Fruit fly (Drosophila melanogaster): Measurements from ENCODE around the gene CG12375.
A peak's percentile ranks its signal among the peaks of the same experiment; 100 is the strongest.

Gene CG12375

DNA sequence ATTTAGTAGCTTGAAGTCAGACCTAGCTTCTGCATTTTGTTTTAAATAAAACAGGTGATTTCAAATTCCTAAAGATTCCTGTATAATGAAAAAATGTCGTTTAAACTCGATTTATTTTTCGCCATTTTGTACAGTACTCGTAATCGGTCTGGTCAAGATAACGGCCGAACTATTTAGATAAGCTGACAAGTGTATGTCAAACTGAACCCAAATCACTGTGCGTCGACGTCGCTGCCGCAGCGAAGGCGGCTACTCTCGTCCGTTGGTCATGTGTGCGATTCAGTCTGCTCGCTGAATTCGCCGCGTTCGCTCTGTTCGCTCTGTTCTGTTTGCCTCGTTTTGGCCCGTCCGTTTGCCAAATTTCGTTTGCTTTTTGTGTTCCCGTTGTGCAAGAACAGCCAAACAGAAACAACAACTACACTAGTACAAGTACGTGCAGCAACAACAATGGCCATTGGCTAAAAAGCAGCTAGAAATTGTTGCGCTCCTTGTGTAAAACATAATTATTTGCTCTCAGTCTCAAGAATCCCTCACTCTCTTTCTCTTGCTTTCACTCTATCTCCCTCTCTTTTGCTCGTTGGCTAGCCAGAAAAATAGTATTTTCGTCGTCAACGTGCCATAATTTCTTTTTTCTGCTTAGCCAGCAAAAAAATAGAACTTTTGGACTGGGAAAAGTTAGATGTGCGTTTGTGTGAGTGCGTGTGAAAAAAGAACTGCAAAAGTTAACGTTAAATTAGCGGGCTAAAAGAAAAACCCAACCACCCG, 38.5 kb downstream of the CG12375 start:
- peak; percentile 44 for TF ChIP-seq br (GFP tag; optimal IDR thresholded peaks at IDR 0.05)
- no peak for TF ChIP-seq Myc (optimal IDR thresholded peaks at IDR 0.05)
- peak; percentile 8 for TF ChIP-seq Sp1 (GFP tag; optimal IDR thresholded peaks at IDR 0.05)
- peak; percentile 34 for TF ChIP-seq ey (GFP tag; optimal IDR thresholded peaks at IDR 0.05)
- TF ChIP-seq fru (GFP tag; optimal IDR thresholded peaks at IDR 0.05): peak; percentile 48
- peak; percentile 31 for TF ChIP-seq Dif (GFP tag; optimal IDR thresholded peaks at IDR 0.05; ENCODE audit: partially characterized antibody)
- peak; percentile 47 for TF ChIP-seq OdsH (GFP tag; optimal IDR thresholded peaks at IDR 0.05)
- peak; percentile 29 for TF ChIP-seq lola (GFP tag; optimal IDR thresholded peaks at IDR 0.05)
- TF ChIP-seq Vsx2 (GFP tag; optimal IDR thresholded peaks at IDR 0.05; ENCODE audit: partially characterized antibody): peak; percentile 39
- TF ChIP-seq h (GFP tag; optimal IDR thresholded peaks at IDR 0.05): peak; percentile 37
- TF ChIP-seq psq (GFP tag; optimal IDR thresholded peaks at IDR 0.05): no peak
- peak; percentile 45 for TF ChIP-seq rgr (GFP tag; optimal IDR thresholded peaks at IDR 0.05)
- peak; percentile 2 to 43 for TF ChIP-seq foxo (GFP tag; optimal IDR thresholded peaks at IDR 0.05)
- TF ChIP-seq woc (GFP tag; optimal IDR thresholded peaks at IDR 0.05): peak; percentile 7
- TF ChIP-seq sv (GFP tag; optimal IDR thresholded peaks at IDR 0.05): no peak

DNA sequence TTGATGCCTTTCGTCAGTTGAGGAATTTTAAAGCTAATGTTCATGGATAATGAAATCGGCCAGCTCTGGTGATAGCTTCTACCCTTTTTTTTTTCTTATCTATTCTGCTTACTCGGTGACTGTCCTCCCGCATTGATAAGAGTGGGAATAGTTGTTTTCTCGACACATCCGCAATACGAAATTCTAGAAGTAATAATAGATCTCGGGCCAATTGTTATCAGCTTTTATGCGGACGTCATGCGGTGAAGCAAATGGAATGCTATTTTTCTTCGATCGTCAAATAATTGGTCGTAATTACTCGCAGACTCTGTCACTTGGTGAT, 39.3 kb downstream of the CG12375 start:
- no peak for TF ChIP-seq dl (GFP tag; optimal IDR thresholded peaks at IDR 0.05; ENCODE audit: insufficient read depth in 1 of 2, partially characterized antibody in 2 of 2)
- no peak for TF ChIP-seq sage (GFP tag; optimal IDR thresholded peaks at IDR 0.05)
- TF ChIP-seq sv (GFP tag; optimal IDR thresholded peaks at IDR 0.05): no peak
- TF ChIP-seq HLH106 (tag; optimal IDR thresholded peaks at IDR 0.05): no peak
- no peak for TF ChIP-seq Myc (optimal IDR thresholded peaks at IDR 0.05)
- TF ChIP-seq h (GFP tag; optimal IDR thresholded peaks at IDR 0.05): no peak
- TF ChIP-seq Rel (GFP tag; optimal IDR thresholded peaks at IDR 0.05): no peak
- TF ChIP-seq Rel (tag; optimal IDR thresholded peaks at IDR 0.05): peak; percentile 16
- TF ChIP-seq usp (GFP tag; optimal IDR thresholded peaks at IDR 0.05): no peak

DNA sequence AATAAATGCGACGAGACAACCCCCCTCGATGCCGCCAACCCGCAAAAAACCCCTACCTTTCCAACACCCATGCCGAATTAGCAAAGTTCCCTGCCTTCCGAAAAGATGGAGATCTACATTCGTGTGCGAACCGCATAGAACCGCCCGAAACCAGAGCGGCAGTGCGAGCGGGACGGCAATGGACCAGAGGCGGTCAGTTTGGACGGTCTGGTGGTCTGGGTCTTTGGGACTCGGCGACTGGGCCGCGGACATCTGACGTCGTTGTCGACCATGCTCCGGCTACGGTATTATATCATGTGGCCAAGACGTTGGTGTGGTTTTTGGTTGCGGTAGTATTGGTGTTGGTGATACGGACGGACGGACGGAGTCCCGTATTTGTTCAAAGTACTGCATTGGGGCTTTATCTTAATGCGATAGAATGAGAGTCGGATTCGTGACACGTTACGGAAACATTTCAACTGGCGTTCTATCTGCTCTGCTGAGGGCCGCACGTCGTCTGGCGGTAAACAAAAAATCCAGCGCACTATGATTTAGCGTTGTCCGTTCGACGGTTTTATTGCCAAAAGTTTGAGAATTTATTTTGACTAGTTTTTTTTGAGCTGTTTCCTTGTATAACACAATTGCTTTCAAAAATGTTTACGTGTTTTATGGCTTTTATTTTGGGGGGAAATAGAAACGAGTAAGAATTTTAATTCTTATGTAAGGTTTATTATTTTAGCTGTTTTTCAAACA, 39.8 kb downstream of the CG12375 start:
- TF ChIP-seq Rel (GFP tag; optimal IDR thresholded peaks at IDR 0.05) (no peak), Rel (tag; optimal IDR thresholded peaks at IDR 0.05) (peak; percentile 3), sv (GFP tag; optimal IDR thresholded peaks at IDR 0.05) (no peak), HLH106 (tag; optimal IDR thresholded peaks at IDR 0.05) (peak; percentile 15), rgr (GFP tag; optimal IDR thresholded peaks at IDR 0.05) (peak; percentile 11), Hr78 (GFP tag; optimal IDR thresholded peaks at IDR 0.05) (no peak), h (GFP tag; optimal IDR thresholded peaks at IDR 0.05) (peak; percentile 25), br (GFP tag; optimal IDR thresholded peaks at IDR 0.05) (peak; percentile 19)

DNA sequence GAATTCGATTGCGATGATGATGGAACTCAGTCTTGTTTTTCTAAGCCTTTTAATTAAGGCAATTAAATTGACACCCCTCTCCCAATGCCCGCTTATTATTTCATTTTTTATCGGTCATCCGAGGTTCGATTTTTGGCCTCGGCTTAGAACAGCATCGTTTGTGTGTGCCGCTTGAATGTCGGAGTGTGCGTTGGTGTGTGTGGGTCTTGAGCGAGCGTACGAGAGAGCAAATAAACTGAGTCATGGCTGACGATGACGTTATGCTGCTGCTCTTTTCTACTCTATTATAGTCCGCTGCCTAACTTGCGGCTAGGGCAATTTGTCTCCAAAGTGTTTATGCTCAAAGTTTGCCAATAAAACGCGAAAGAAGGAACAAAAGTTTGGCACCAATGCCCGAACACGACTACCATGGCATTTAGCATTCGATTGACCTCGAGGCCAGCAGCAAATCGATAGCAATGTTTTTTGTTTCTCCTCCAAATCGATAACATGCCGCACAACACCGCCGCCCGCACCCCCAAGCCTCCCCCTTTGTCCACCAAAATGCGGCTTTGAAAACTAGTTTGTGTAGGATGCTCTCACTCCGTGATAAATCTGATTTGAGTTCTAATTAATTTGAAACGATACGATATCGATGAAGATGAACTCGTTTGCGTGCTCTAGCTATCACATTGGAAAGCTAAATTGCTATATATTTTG, 41.1 kb downstream of the CG12375 start:
- TF ChIP-seq dl (GFP tag; optimal IDR thresholded peaks at IDR 0.05; ENCODE audit: insufficient read depth in 1 of 2, partially characterized antibody in 2 of 2) (no peak), h (GFP tag; optimal IDR thresholded peaks at IDR 0.05) (no peak), N (GFP tag; optimal IDR thresholded peaks at IDR 0.05) (no peak), br (GFP tag; optimal IDR thresholded peaks at IDR 0.05) (no peak), Hnf4 (GFP tag; optimal IDR thresholded peaks at IDR 0.05) (no peak), Hr83 (GFP tag; optimal IDR thresholded peaks at IDR 0.05; ENCODE audit: poor library complexity, severe bottlenecking) (no peak), woc (GFP tag; optimal IDR thresholded peaks at IDR 0.05) (no peak), usp (GFP tag; optimal IDR thresholded peaks at IDR 0.05) (no peak), CG9705 (GFP tag; optimal IDR thresholded peaks at IDR 0.05) (no peak), foxo (GFP tag; optimal IDR thresholded peaks at IDR 0.05) (no peak), psq (GFP tag; optimal IDR thresholded peaks at IDR 0.05) (no peak), GATAd (GFP tag; optimal IDR thresholded peaks at IDR 0.05) (no peak), fru (GFP tag; optimal IDR thresholded peaks at IDR 0.05) (no peak), Hr78 (GFP tag; optimal IDR thresholded peaks at IDR 0.05) (no peak), brk (GFP tag; optimal IDR thresholded peaks at IDR 0.05) (no peak)

Data from whole organism, wandering third instar larva.